Fruit fly (Drosophila melanogaster) whole organism, embryonic: ENCODE data around the gene CG43998.

Experiments
- Blimp-1 ChIP-seq: fragments of 200-800 bp; sonication (Bioruptor generic); optimal IDR thresholded peaks from 3 replicates; lab custom pipeline; 2018; ENCODE audit warnings: missing biosample characterization, missing genetic modification characterization, mild to moderate bottlenecking, moderate library complexity, missing genetic modification reagents
- CG10565 ChIP-seq: fragments of 200-800 bp; sonication (Bioruptor generic); optimal IDR thresholded peaks from 3 replicates; lab custom pipeline; 2016; ENCODE audit warnings: missing biosample characterization, mild to moderate bottlenecking, missing genetic modification characterization
- CG11504 ChIP-seq: fragments of 200-800 bp; sonication (Bioruptor generic); optimal IDR thresholded peaks from 3 replicates; lab custom pipeline; 2019; ENCODE audit warnings: missing biosample characterization, mild to moderate bottlenecking, missing genetic modification characterization, moderate library complexity
- CG13775 ChIP-seq: fragments of 200-800 bp; sonication (Bioruptor generic); optimal IDR thresholded peaks from 3 replicates; lab custom pipeline; 2017; ENCODE audit warnings: missing biosample characterization, mild to moderate bottlenecking, missing genetic modification characterization
- CG15601 ChIP-seq: fragments of 200-800 bp; sonication (Bioruptor generic); optimal IDR thresholded peaks from 3 replicates; lab custom pipeline; 2019; ENCODE audit warnings: missing biosample characterization, mild to moderate bottlenecking, missing genetic modification characterization, moderate library complexity
- CG17361 ChIP-seq: fragments of 200-800 bp; sonication (Bioruptor generic); IDR thresholded peaks from 3 replicates; pipeline ENCODE4 v1.3.6; 2022; ENCODE audit warnings: missing biosample characterization, missing genetic modification characterization
- CG17829 ChIP-seq: fragments of 200-800 bp; optimal IDR thresholded peaks from 2 replicates; lab custom pipeline; 2019; ENCODE audit warnings: missing biosample characterization, mild to moderate bottlenecking, missing genetic modification characterization, moderate library complexity
- CG18011 ChIP-seq: fragments of 200-800 bp; sonication (Bioruptor generic); optimal IDR thresholded peaks from 2 replicates; lab custom pipeline; 2017; ENCODE audit warnings: missing biosample characterization, missing genetic modification characterization, mild to moderate bottlenecking, moderate library complexity, missing genotype
- CG2199 ChIP-seq: fragments of 200-800 bp; sonication (Bioruptor generic); IDR thresholded peaks from 3 replicates; pipeline ENCODE4 v1.3.6; 2022; ENCODE audit warnings: missing biosample characterization, missing genetic modification characterization
- CG32532 ChIP-seq: fragments of 200-800 bp; sonication (Bioruptor generic); IDR thresholded peaks from 2 replicates; pipeline ENCODE4 v1.3.6; 2022; ENCODE audit warnings: missing biosample characterization, missing genetic modification characterization
- CG34224 ChIP-seq: fragments of 200-800 bp; sonication (Bioruptor generic); IDR thresholded peaks from 3 replicates; pipeline ENCODE4 v1.3.6; 2022; ENCODE audit warnings: missing biosample characterization, missing genetic modification characterization; ENCODE audit not compliant: partially characterized antibody
- CG43689 ChIP-seq: fragments of 200-800 bp; sonication (Bioruptor generic); IDR thresholded peaks from 2 replicates; pipeline ENCODE4 v1.3.6; 2022; ENCODE audit warnings: missing biosample characterization, missing genetic modification characterization
- CG4707 ChIP-seq: fragments of 200-800 bp; sonication (Bioruptor generic); optimal IDR thresholded peaks from 2 replicates; lab custom pipeline; 2018; ENCODE audit warnings: missing biosample characterization, mild to moderate bottlenecking, missing genetic modification characterization, moderate library complexity
- CG6254 ChIP-seq: fragments of 200-800 bp; sonication (Bioruptor generic); optimal IDR thresholded peaks from 3 replicates; lab custom pipeline; 2017; ENCODE audit warnings: mild to moderate bottlenecking, missing biosample characterization, missing genetic modification reagents, missing genetic modification characterization
- CTCF ChIP-seq: fragments of 200-800 bp; sonication (Bioruptor generic); optimal IDR thresholded peaks from 2 replicates; lab custom pipeline; 2017; ENCODE audit warnings: missing biosample characterization, mild to moderate bottlenecking, missing genetic modification characterization, moderate library complexity
- Dad ChIP-seq: fragments of 200-800 bp; sonication (Bioruptor generic); optimal IDR thresholded peaks from 3 replicates; lab custom pipeline; 2016; ENCODE audit warnings: missing biosample characterization, missing genetic modification characterization
- Dip2 ChIP-seq: fragments of 200-800 bp; sonication (Bioruptor generic); IDR thresholded peaks from 2 replicates; pipeline ENCODE4 v1.3.6; 2022; ENCODE audit warnings: missing biosample characterization, missing genetic modification characterization
- Doc3 ChIP-seq: fragments of 200-800 bp; sonication (Bioruptor generic); IDR thresholded peaks from 3 replicates; pipeline ENCODE4 v1.3.6; 2022; ENCODE audit warnings: missing biosample characterization, missing genetic modification characterization; ENCODE audit not compliant: partially characterized antibody
- Fer1 ChIP-seq: fragments of 200-800 bp; sonication (Bioruptor generic); optimal IDR thresholded peaks from 2 replicates; lab custom pipeline; 2017; ENCODE audit warnings: missing biosample characterization, mild to moderate bottlenecking, missing genetic modification characterization
- Gsc ChIP-seq: fragments of 200-800 bp; sonication (Bioruptor generic); IDR thresholded peaks from 2 replicates; pipeline ENCODE4 v1.3.6; 2022; ENCODE audit warnings: missing biosample characterization, missing genetic modification characterization
- Jarid2 ChIP-seq: fragments of 200-800 bp; sonication (Bioruptor generic); optimal IDR thresholded peaks from 3 replicates; lab custom pipeline; 2017; ENCODE audit warnings: mild to moderate bottlenecking, missing biosample characterization, missing genetic modification reagents, missing genetic modification characterization
- Nf-YB ChIP-seq: fragments of 200-800 bp; sonication (Bioruptor generic); optimal IDR thresholded peaks from 3 replicates; lab custom pipeline; 2019; ENCODE audit warnings: missing biosample characterization, mild to moderate bottlenecking, missing genetic modification characterization, moderate library complexity
- Poxn ChIP-seq: fragments of 200-800 bp; sonication (Bioruptor generic); IDR thresholded peaks from 2 replicates; pipeline ENCODE4 v1.3.6; 2022; ENCODE audit warnings: missing biosample characterization, missing genetic modification characterization
- Side ChIP-seq: fragments of 200-800 bp; sonication (Bioruptor generic); optimal IDR thresholded peaks from 2 replicates; lab custom pipeline; 2016; ENCODE audit warnings: missing biosample characterization, missing genetic modification characterization
- Sin3A ChIP-seq: fragments of >200 bp; optimal IDR thresholded peaks from 2 replicates; lab custom pipeline; 2018
- Vsx1 ChIP-seq: fragments of 200-800 bp; sonication (Bioruptor generic); optimal IDR thresholded peaks from 2 replicates; lab custom pipeline; 2017; ENCODE audit warnings: missing biosample characterization, mild to moderate bottlenecking, missing genetic modification characterization, missing genetic modification reagents
- danr ChIP-seq: fragments of 200-800 bp; sonication (Bioruptor generic); IDR thresholded peaks from 2 replicates; pipeline ENCODE4 v1.3.6; 2022; ENCODE audit warnings: missing biosample characterization, missing genetic modification characterization
- dimm ChIP-seq: fragments of 200-800 bp; sonication (Bioruptor generic); IDR thresholded peaks from 2 replicates; pipeline ENCODE4 v1.3.6; 2022; ENCODE audit warnings: missing biosample characterization, missing genetic modification characterization
- dpn ChIP-seq, 2 experiments: fragments of 200-800 bp; sonication (Bioruptor generic); optimal IDR thresholded peaks; 3 replicates each; lab custom pipeline; 2016; ENCODE audit warnings: missing biosample characterization in 2 of 2, missing genetic modification characterization in 2 of 2
- ems ChIP-seq: fragments of 200-800 bp; sonication (Bioruptor generic); optimal IDR thresholded peaks from 3 replicates; lab custom pipeline; 2016; ENCODE audit warnings: missing biosample characterization, missing genetic modification characterization
- fd102C ChIP-seq: fragments of 200-800 bp; sonication (Bioruptor generic); optimal IDR thresholded peaks from 2 replicates; lab custom pipeline; 2018; ENCODE audit warnings: missing biosample characterization, mild to moderate bottlenecking, missing genetic modification characterization, moderate library complexity
- gsb ChIP-seq: fragments of 200-800 bp; sonication (Bioruptor generic); IDR thresholded peaks from 2 replicates; pipeline ENCODE4 v1.3.6; 2022; ENCODE audit warnings: missing biosample characterization, missing genetic modification characterization
- h ChIP-seq: fragments of >200 bp; optimal IDR thresholded peaks from 2 replicates; lab custom pipeline; 2017
- inv ChIP-seq: fragments of 200-800 bp; sonication (Bioruptor generic); IDR thresholded peaks from 2 replicates; pipeline ENCODE4 v1.3.6; 2022; ENCODE audit warnings: missing biosample characterization, missing genetic modification characterization; ENCODE audit not compliant: partially characterized antibody
- lab ChIP-seq: fragments of 200-800 bp; sonication (Bioruptor generic); optimal IDR thresholded peaks from 3 replicates; lab custom pipeline; 2017; ENCODE audit warnings: missing biosample characterization, missing genetic modification characterization, mild to moderate bottlenecking, moderate library complexity, missing genetic modification reagents
- lilli ChIP-seq: fragments of 200-800 bp; sonication (Bioruptor generic); optimal IDR thresholded peaks from 3 replicates; lab custom pipeline; 2016; ENCODE audit warnings: missing biosample characterization, missing genetic modification characterization
- mirr ChIP-seq: fragments of 200-800 bp; sonication (Bioruptor generic); optimal IDR thresholded peaks from 3 replicates; lab custom pipeline; 2018; ENCODE audit warnings: missing biosample characterization, mild to moderate bottlenecking, missing genetic modification characterization
- onecut ChIP-seq: fragments of 200-800 bp; sonication (Bioruptor generic); IDR thresholded peaks from 2 replicates; pipeline ENCODE4 v1.3.6; 2022; ENCODE audit warnings: missing biosample characterization, missing genetic modification characterization
- org-1 ChIP-seq: fragments of 200-800 bp; sonication (Bioruptor generic); optimal IDR thresholded peaks from 2 replicates; lab custom pipeline; 2017; ENCODE audit warnings: missing biosample characterization, missing genetic modification characterization
- pnt ChIP-seq: fragments of 200-800 bp; sonication (Bioruptor generic); optimal IDR thresholded peaks from 3 replicates; lab custom pipeline; 2016; ENCODE audit warnings: missing biosample characterization, missing genetic modification characterization
- ranshi ChIP-seq: fragments of 200-800 bp; sonication (Bioruptor generic); IDR thresholded peaks from 2 replicates; pipeline ENCODE4 v1.3.6; 2022; ENCODE audit warnings: missing biosample characterization, missing genetic modification characterization
- row ChIP-seq: fragments of 200-800 bp; sonication (Bioruptor generic); IDR thresholded peaks from 3 replicates; pipeline ENCODE4 v1.3.6; 2022; ENCODE audit warnings: missing biosample characterization, missing genetic modification characterization
- seq ChIP-seq: fragments of 200-800 bp; sonication (Bioruptor generic); IDR thresholded peaks from 2 replicates; pipeline ENCODE4 v1.3.6; 2022; ENCODE audit warnings: missing biosample characterization, missing genetic modification characterization
- sim ChIP-seq: fragments of 200-800 bp; sonication (Bioruptor generic); IDR thresholded peaks from 2 replicates; pipeline ENCODE4 v1.3.6; 2022; ENCODE audit warnings: missing biosample characterization, missing genetic modification characterization
- tgo ChIP-seq: fragments of 200-800 bp; sonication (Bioruptor generic); IDR thresholded peaks from 3 replicates; pipeline ENCODE4 v1.3.6; 2022; ENCODE audit warnings: missing biosample characterization, missing genetic modification characterization
- trem ChIP-seq: fragments of 200-800 bp; optimal IDR thresholded peaks from 3 replicates; lab custom pipeline; 2019; ENCODE audit warnings: missing biosample characterization, mild to moderate bottlenecking, missing genetic modification characterization, moderate library complexity
- ttk ChIP-seq: fragments of 200-800 bp; sonication (Bioruptor generic); IDR thresholded peaks from 2 replicates; pipeline ENCODE4 v2.1.2; 2022; ENCODE audit warnings: missing biosample characterization, missing genetic modification characterization
- z ChIP-seq: fragments of 200-800 bp; sonication (Bioruptor generic); IDR thresholded peaks from 3 replicates; pipeline ENCODE4 v1.3.6; 2022; ENCODE audit warnings: missing biosample characterization, missing genetic modification characterization
- zf30C ChIP-seq: fragments of 200-800 bp; sonication (Bioruptor generic); optimal IDR thresholded peaks from 3 replicates; lab custom pipeline; 2018; ENCODE audit warnings: missing biosample characterization, mild to moderate bottlenecking, missing genetic modification characterization

CG43998 gene

DNA sequence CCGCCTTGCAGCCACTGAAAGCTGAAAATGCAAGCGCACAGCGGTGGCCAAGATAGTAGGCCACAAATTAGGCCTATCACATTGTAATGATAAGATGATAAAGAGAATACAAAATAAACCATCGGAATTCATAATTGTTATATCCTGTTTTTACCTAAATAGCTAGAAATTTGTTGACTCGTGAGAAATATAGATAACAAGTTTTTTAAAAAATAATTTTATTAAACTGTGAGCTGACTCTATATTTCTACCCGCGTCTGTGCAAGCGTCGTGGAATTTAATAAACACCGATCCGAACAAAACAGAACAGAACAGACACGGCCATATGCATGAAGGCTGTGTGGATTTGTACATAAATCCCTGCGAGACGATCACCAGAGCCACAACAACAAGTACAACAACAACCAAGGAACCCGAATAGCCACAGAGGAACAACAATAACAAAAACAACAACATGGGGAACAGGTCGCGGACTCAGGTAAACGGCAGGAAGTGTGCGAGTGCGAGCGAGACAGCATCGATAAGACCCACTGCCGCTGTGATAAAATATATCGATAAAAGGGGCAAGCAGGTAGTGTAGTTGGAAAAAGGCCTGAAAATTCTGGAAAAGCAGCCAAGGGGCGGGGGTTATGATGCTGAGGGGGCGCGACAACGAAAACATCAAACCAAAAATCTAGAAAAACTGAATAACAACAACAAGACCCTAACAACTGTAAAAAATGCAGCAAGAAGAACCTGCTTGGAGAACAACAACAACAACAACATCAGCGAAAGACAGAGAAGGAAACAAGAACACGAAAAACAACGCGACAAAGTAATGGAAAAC lies 42.3 kb downstream of the CG43998 start (continued):
- TF ChIP-seq CG6254 (peak; percentile 91), fd102C (GFP tag; lab: Kevin White, UChicago) (peak; percentile 75), Blimp-1 (GFP tag; lab: Kevin White, UChicago) (peak; percentile 92), lilli (GFP tag; lab: Kevin White, UChicago) (peak; percentile 73), seq (GFP tag; lab: Robert Waterston, UW) (no peak; the same call in 1 of the 2 replicates), trem (tag; lab: Kevin White, UChicago) (peak; percentile 94), h (lab: Kevin White, UChicago) (no peak), CG11504 (tag; lab: Kevin White, UChicago) (peak; percentile 89), CG18011 (GFP tag; lab: Kevin White, UChicago) (peak; percentile 13), Poxn (GFP tag; lab: Robert Waterston, UW) (no peak), ttk (GFP tag; lab: Robert Waterston, UW) (peak; percentile 81), z (peak; percentile 40; the same call in 1 of the 3 replicates), Vsx1 (GFP tag; lab: Kevin White, UChicago) (peak; percentile 70), Gsc (GFP tag; lab: Robert Waterston, UW) (no peak; the same call in 1 of the 2 replicates), CG17361 (GFP tag; lab: Robert Waterston, UW) (peak; percentile 90), Doc3 (GFP tag; lab: Robert Waterston, UW) (no peak), tgo (GFP tag; lab: Robert Waterston, UW) (peak; percentile 77), Dad (GFP tag; lab: Kevin White, UChicago) (peak; percentile 62), CG15601 (tag; lab: Kevin White, UChicago) (peak; percentile 92), danr (GFP tag; lab: Robert Waterston, UW) (peak; percentile 55), CG4707 (GFP tag; lab: Kevin White, UChicago) (peak; percentile 74), CG34224 (GFP tag; lab: Robert Waterston, UW) (no peak), pnt (GFP tag; lab: Kevin White, UChicago) (peak; percentile 73), inv (GFP tag; lab: Robert Waterston, UW) (0 out of 2 replicates have a peak, but pooled peaks have one; percentile 9), CG43689 (GFP tag; lab: Robert Waterston, UW) (peak; percentile 45; the same call in 1 of the 2 replicates), mirr (GFP tag; lab: Kevin White, UChicago) (no peak), row (GFP tag; lab: Robert Waterston, UW) (peak; percentile 93), Side (peak; percentile 80), ems (peak; percentile 54), dpn (GFP tag; optimal IDR thresholded peaks at IDR 0.05; lab: Kevin White, UChicago) (peak; percentile 51 to 80), gsb (GFP tag; lab: Robert Waterston, UW) (no peak), zf30C (GFP tag; lab: Kevin White, UChicago) (no peak), Nf-YB (GFP tag; lab: Kevin White, UChicago) (peak; percentile 74), sim (GFP tag; lab: Robert Waterston, UW) (peak; percentile 83), CG10565 (GFP tag; lab: Kevin White, UChicago) (peak; percentile 41), dimm (no peak), CG17829 (tag; lab: Kevin White, UChicago) (peak; percentile 95), CG13775 (peak; percentile 82), org-1 (peak; percentile 73), CTCF (GFP tag; lab: Kevin White, UChicago) (peak; percentile 49), Sin3A (lab: Kevin White, UChicago) (no peak), CG2199 (GFP tag; lab: Robert Waterston, UW) (peak; percentile 12; the same call in 1 of the 3 replicates), ranshi (peak; percentile 81), Jarid2 (peak; percentile 54), lab (GFP tag; lab: Kevin White, UChicago) (peak; percentile 74), Fer1 (GFP tag; lab: Kevin White, UChicago) (peak; percentile 72), CG32532 (peak; percentile 73), onecut (peak; percentile 77), Dip2 (no peak)
